Worm (Caenorhabditis elegans) whole organism, L4 larva: ENCODE measurements around the gene C33C12.1.

Source experiments
- F26F4.8 ChIP-seq: fragments of 200-800 bp; sonication (Bioruptor generic); conservative IDR thresholded peaks from 2 replicates; pipeline ENCODE4 v1.3.6; 2022; ENCODE audit warnings: missing genetic modification characterization, missing compliant biosample characterization
- F37D6.2 ChIP-seq: sonication (generic microtip); optimal IDR thresholded peaks from 2 replicates; lab custom pipeline; 2016; ENCODE audit warnings: mild to moderate bottlenecking, missing genetic modification characterization, missing compliant biosample characterization
- T20F7.1 ChIP-seq: fragments of 200-800 bp; sonication (Bioruptor generic); optimal IDR thresholded peaks from 2 replicates; lab custom pipeline; 2018; ENCODE audit warnings: mild to moderate bottlenecking, missing genetic modification characterization, missing compliant biosample characterization
- T26A8.4 ChIP-seq: fragments of 200-800 bp; sonication (Bioruptor generic); IDR thresholded peaks from 2 replicates; pipeline ENCODE4 v1.3.6; 2022; ENCODE audit warnings: missing genetic modification characterization, missing compliant biosample characterization
- Y105C5A.15 ChIP-seq: fragments of 200-800 bp; sonication (Bioruptor generic); IDR thresholded peaks from 2 replicates; pipeline ENCODE4 v1.3.6; 2022; ENCODE audit warnings: missing genetic modification characterization, missing compliant biosample characterization
- Y75B8A.6 ChIP-seq: fragments of 200-800 bp; sonication (Bioruptor generic); IDR thresholded peaks from 2 replicates; pipeline ENCODE4 v1.3.6; 2022; ENCODE audit warnings: missing genetic modification reagents, missing genetic modification characterization, missing compliant biosample characterization
- aha-1 ChIP-seq: fragments of 150-350 bp; peaks from one replicate; lab custom pipeline; 2014; ENCODE audit warnings: missing biosample characterization, missing genetic modification characterization
- ceh-20 ChIP-seq: fragments of 200-800 bp; sonication (Bioruptor generic); IDR thresholded peaks from 2 replicates; pipeline ENCODE4 v1.3.6; 2022; ENCODE audit warnings: missing genetic modification reagents, missing genetic modification characterization, missing compliant biosample characterization
- ceh-28 ChIP-seq: fragments of 150-350 bp; optimal IDR thresholded peaks from 2 replicates; lab custom pipeline; 2014; ENCODE audit warnings: missing biosample characterization, missing genetic modification reagents, missing genetic modification characterization
- ceh-82 ChIP-seq: sonication (generic microtip); optimal IDR thresholded peaks from 2 replicates; lab custom pipeline; 2017; ENCODE audit warnings: missing biosample characterization, missing genetic modification characterization
- daf-12 ChIP-seq: fragments of 150-350 bp; optimal IDR thresholded peaks from 2 replicates; lab custom pipeline; 2014; ENCODE audit warnings: missing biosample characterization, missing genetic modification reagents, missing genetic modification characterization
- daf-16 ChIP-seq, 3 experiments: sonication (generic microtip); optimal IDR thresholded peaks; 2 replicates each; lab custom pipeline; 2016 to 2017; ENCODE audit warnings: missing genetic modification characterization in 3 of 3, missing genetic modification reagents in 3 of 3, mild to moderate bottlenecking in 2 of 3, missing compliant biosample characterization in 2 of 3, missing biosample characterization in 1 of 3, moderate library complexity in 1 of 3
- daf-19 ChIP-seq: fragments of 200-800 bp; sonication (Bioruptor generic); conservative IDR thresholded peaks from 2 replicates; pipeline ENCODE4 v1.3.6; 2022; ENCODE audit warnings: missing genetic modification characterization, missing compliant biosample characterization
- dmd-6 ChIP-seq: fragments of 200-800 bp; sonication (Bioruptor generic); IDR thresholded peaks from 2 replicates; pipeline ENCODE4 v1.3.6; 2022; ENCODE audit warnings: missing genetic modification reagents, missing genetic modification characterization, missing compliant biosample characterization
- duxl-1 ChIP-seq: sonication (generic microtip); optimal IDR thresholded peaks from 2 replicates; lab custom pipeline; 2016; ENCODE audit warnings: mild to moderate bottlenecking, missing genetic modification characterization, moderate library complexity, missing compliant biosample characterization; ENCODE audit not compliant: poor library complexity
- egl-43 ChIP-seq: fragments of 200-800 bp; sonication (Bioruptor generic); IDR thresholded peaks from 2 replicates; pipeline ENCODE4 v1.3.6; 2022; ENCODE audit warnings: missing genetic modification reagents, missing genetic modification characterization, missing compliant biosample characterization
- gei-8 ChIP-seq: fragments of 200-800 bp; sonication (Bioruptor generic); optimal IDR thresholded peaks from 2 replicates; lab custom pipeline; 2018; ENCODE audit warnings: mild to moderate bottlenecking, missing genetic modification characterization, missing compliant biosample characterization
- hif-1 ChIP-seq, 2 experiments: sonication (generic microtip); optimal IDR thresholded peaks; 2 replicates each; lab custom pipeline; 2016 to 2017; ENCODE audit warnings: missing compliant biosample characterization in 2 of 2, missing genetic modification characterization in 2 of 2, missing genetic modification reagents in 2 of 2, missing genotype in 2 of 2, mild to moderate bottlenecking in 1 of 2
- hlh-11 ChIP-seq: fragments of 200-800 bp; sonication (Bioruptor generic); optimal IDR thresholded peaks from 2 replicates; lab custom pipeline; 2018; ENCODE audit warnings: mild to moderate bottlenecking, missing genetic modification characterization, missing compliant biosample characterization
- hlh-30 ChIP-seq: sonication (generic microtip); optimal IDR thresholded peaks from 2 replicates; lab custom pipeline; 2017; ENCODE audit warnings: antibody characterized with exemption, mild to moderate bottlenecking, missing genetic modification characterization, missing compliant biosample characterization; ENCODE audit not compliant: insufficient read depth
- hmg-1.1 ChIP-seq: fragments of 200-800 bp; sonication (Bioruptor generic); IDR thresholded peaks from 2 replicates; pipeline ENCODE4 v1.3.6; 2022; ENCODE audit warnings: missing genetic modification reagents, missing genetic modification characterization, missing compliant biosample characterization
- lin-1 ChIP-seq: fragments of 200-800 bp; sonication (Bioruptor generic); IDR thresholded peaks from 2 replicates; pipeline ENCODE4 v1.3.6; 2022; ENCODE audit warnings: missing genetic modification reagents, missing genetic modification characterization, missing compliant biosample characterization
- lin-39 ChIP-seq: fragments of 150-350 bp; optimal IDR thresholded peaks from 2 replicates; lab custom pipeline; 2014; ENCODE audit warnings: missing biosample characterization, missing genetic modification reagents, missing genetic modification characterization
- lsy-2 ChIP-seq, 2 experiments: fragments of 150-350 bp in 1 of 2; sonication (generic microtip) in 1 of 2; optimal IDR thresholded peaks; 2 replicates each; lab custom pipeline; 2014 to 2017; ENCODE audit warnings: missing biosample characterization in 2 of 2, missing genetic modification characterization in 2 of 2
- mes-2 ChIP-seq: sonication (generic microtip); optimal IDR thresholded peaks from 2 replicates; lab custom pipeline; 2016; ENCODE audit warnings: missing genotype, mild to moderate bottlenecking, missing genetic modification characterization, missing compliant biosample characterization; ENCODE audit not compliant: poor library complexity, severe bottlenecking
- nhr-102 ChIP-seq: sonication (generic microtip); optimal IDR thresholded peaks from 2 replicates; lab custom pipeline; 2016; ENCODE audit warnings: mild to moderate bottlenecking, missing genetic modification characterization, moderate library complexity, missing compliant biosample characterization
- nhr-11 ChIP-seq: fragments of 150-350 bp; optimal IDR thresholded peaks from 2 replicates; lab custom pipeline; 2014; ENCODE audit warnings: missing biosample characterization, missing genetic modification characterization
- nhr-237 ChIP-seq: sonication (generic microtip); optimal IDR thresholded peaks from 2 replicates; lab custom pipeline; 2017; ENCODE audit warnings: missing biosample characterization, missing genetic modification characterization
- nhr-25 ChIP-seq: sonication (generic microtip); optimal IDR thresholded peaks from 2 replicates; lab custom pipeline; 2017; ENCODE audit warnings: missing genetic modification characterization, mild to moderate bottlenecking, missing compliant biosample characterization, antibody characterized with exemption, moderate library complexity, borderline replicate concordance; ENCODE audit not compliant: insufficient read depth
- pha-4 ChIP-seq, 2 experiments: fragments of 150-350 bp in 1 of 2; fragments of 200-800 bp in 1 of 2; sonication (Bioruptor generic) in 1 of 2; IDR thresholded peaks in 1 of 2; optimal IDR thresholded peaks in 1 of 2; 2 replicates each; pipeline versions ENCODE4 v1.3.6 to Lab custom; 2014 to 2022; ENCODE audit warnings: missing genetic modification characterization in 2 of 2, missing genetic modification reagents in 2 of 2, missing biosample characterization in 1 of 2, missing compliant biosample characterization in 1 of 2
- php-3 ChIP-seq: fragments of 200-800 bp; sonication (Bioruptor generic); IDR thresholded peaks from 2 replicates; pipeline ENCODE4 v1.3.6; 2022; ENCODE audit warnings: missing genetic modification reagents, missing genetic modification characterization, missing compliant biosample characterization
- snpc-1.2 ChIP-seq: fragments of 200-800 bp; sonication (Bioruptor generic); IDR thresholded peaks from 2 replicates; pipeline ENCODE4 v1.3.6; 2022; ENCODE audit warnings: missing genetic modification reagents, missing genetic modification characterization, missing compliant biosample characterization
- snpc-4 ChIP-seq: fragments of 150-350 bp; optimal IDR thresholded peaks from 2 replicates; lab custom pipeline; 2014; ENCODE audit warnings: missing biosample characterization, missing genetic modification characterization
- tra-1 ChIP-seq: fragments of 200-800 bp; sonication (Bioruptor generic); IDR thresholded peaks from 2 replicates; pipeline ENCODE4 v1.3.6; 2022; ENCODE audit warnings: missing genetic modification reagents, missing genetic modification characterization, missing compliant biosample characterization
- unc-39 ChIP-seq: sonication (generic microtip); optimal IDR thresholded peaks from 2 replicates; lab custom pipeline; 2017; ENCODE audit warnings: missing biosample characterization, missing genetic modification characterization
- unc-62 ChIP-seq, 3 experiments: fragments of 150-350 bp in 1 of 3; sonication (generic microtip); optimal IDR thresholded peaks in 2 of 3; peaks in 1 of 3; 1 replicate in 1 of 3; 2 replicates in 2 of 3; lab custom pipeline; 2014 to 2017; ENCODE audit warnings: missing biosample characterization in 3 of 3, missing genetic modification characterization in 3 of 3, missing genetic modification reagents in 3 of 3, missing genotype in 1 of 3
- ztf-7 ChIP-seq: fragments of 150-350 bp; optimal IDR thresholded peaks from 2 replicates; lab custom pipeline; 2014; ENCODE audit warnings: missing biosample characterization, missing genetic modification characterization

C33C12.1 gene

ce11 chrII:2195541-2195940, 2.5 kb upstream of the C33C12.1 start (continued):
- TF ChIP-seq daf-12 (tag; lab: Kevin White, UChicago): no peak
- no peak for TF ChIP-seq lin-39 (tag; lab: Kevin White, UChicago)
- TF ChIP-seq snpc-4 (tag; lab: Kevin White, UChicago): no peak
- peak; percentile 6 for TF ChIP-seq hlh-30 (tag; lab: Kevin White, UChicago)
- TF ChIP-seq nhr-102 (tag; lab: Kevin White, UChicago): no peak
- no peak for TF ChIP-seq daf-16 (GFP tag; optimal IDR thresholded peaks at IDR 0.05; lab: Kevin White, UChicago)
- TF ChIP-seq daf-16 (tag; optimal IDR thresholded peaks at IDR 0.05; lab: Kevin White, UChicago): no peak
- no peak for TF ChIP-seq hif-1 (tag; optimal IDR thresholded peaks at IDR 0.05; lab: Kevin White, UChicago)
- TF ChIP-seq Y75B8A.6 (GFP tag; lab: Robert Waterston, UW): no peak
- no peak for TF ChIP-seq nhr-25 (tag; lab: Kevin White, UChicago)
- no peak for TF ChIP-seq F26F4.8 (GFP tag; lab: Robert Waterston, UW)
- TF ChIP-seq hmg-1.1: 0 out of 2 replicates have a peak, but pooled peaks have one; percentile 26
- TF ChIP-seq hlh-11 (tag; lab: Kevin White, UChicago): peak; percentile 31
- TF ChIP-seq tra-1 (GFP tag; lab: Robert Waterston, UW): no peak
- TF ChIP-seq aha-1 (tag; lab: Kevin White, UChicago): no peak
- TF ChIP-seq unc-39 (tag; lab: Kevin White, UChicago): no peak
- peak; percentile 33; the same call in 1 of the 2 replicates for TF ChIP-seq pha-4 (GFP tag; IDR thresholded peaks at IDR 0.05; lab: Robert Waterston, UW)
- peak; percentile 93 for TF ChIP-seq pha-4 (tag; optimal IDR thresholded peaks at IDR 0.05; lab: Kevin White, UChicago)
- no peak for TF ChIP-seq T26A8.4 (GFP tag; lab: Robert Waterston, UW)
- TF ChIP-seq T20F7.1 (GFP tag; lab: Kevin White, UChicago): no peak
- no peak for TF ChIP-seq duxl-1 (tag; lab: Kevin White, UChicago)
- TF ChIP-seq gei-8 (GFP tag; lab: Kevin White, UChicago): no peak
- peak; percentile 52 for TF ChIP-seq mes-2 (tag; lab: Kevin White, UChicago)
- no peak for TF ChIP-seq Y105C5A.15
- TF ChIP-seq lsy-2 (tag; optimal IDR thresholded peaks at IDR 0.05; lab: Kevin White, UChicago): peak in 1 of 2 experiments; percentile 67
- no peak for TF ChIP-seq php-3 (GFP tag; lab: Robert Waterston, UW)
- no peak for TF ChIP-seq F37D6.2 (tag; lab: Kevin White, UChicago)
- TF ChIP-seq ceh-82: no peak
- no peak for TF ChIP-seq nhr-11
- TF ChIP-seq ceh-28 (tag; lab: Kevin White, UChicago): no peak
- no peak for TF ChIP-seq snpc-1.2 (GFP tag; lab: Robert Waterston, UW)
- no peak for TF ChIP-seq egl-43
- TF ChIP-seq nhr-237 (tag; lab: Kevin White, UChicago): no peak
- no peak for TF ChIP-seq dmd-6 (GFP tag; lab: Robert Waterston, UW)
- no peak for TF ChIP-seq ztf-7 (tag; lab: Kevin White, UChicago)
- TF ChIP-seq daf-19 (GFP tag; lab: Robert Waterston, UW): no peak

- TF ChIP-seq ceh-20 (GFP tag; lab: Robert Waterston, UW) (0 out of 2 replicates have a peak, but pooled peaks have one; percentile 14), lin-1 (no peak), unc-62 (GFP tag; optimal IDR thresholded peaks at IDR 0.05 in 1 of 2; lab: Kevin White, UChicago) (peak in 1 of 2 experiments; percentile 98), unc-62 (tag; optimal IDR thresholded peaks at IDR 0.05; lab: Kevin White, UChicago) (no peak)
Measured at ce11 chrII:2196742-2197141, 1.3 kb upstream of the C33C12.1 start.
